Worm (Caenorhabditis elegans): ENCODE results near the gene C05C8.8.

- TF ChIP-seq unc-62 (GFP tag; optimal IDR thresholded peaks at IDR 0.05) = no peak
- TF ChIP-seq elt-2 (tag; optimal IDR thresholded peaks at IDR 0.05) = no peak
- TF ChIP-seq daf-12 (tag; optimal IDR thresholded peaks at IDR 0.05) = no peak
- TF ChIP-seq nhr-237 (tag; optimal IDR thresholded peaks at IDR 0.05) = no peak
- no peak for TF ChIP-seq nhr-23 (tag; optimal IDR thresholded peaks at IDR 0.05)
- no peak for TF ChIP-seq elt-3 (tag; optimal IDR thresholded peaks at IDR 0.05)
- no peak for TF ChIP-seq jun-1 (tag; optimal IDR thresholded peaks at IDR 0.05)
- TF ChIP-seq nhr-28 (tag; optimal IDR thresholded peaks at IDR 0.05) = no peak
- no peak for TF ChIP-seq unc-39 (tag; optimal IDR thresholded peaks at IDR 0.05)
- TF ChIP-seq tbx-2 (tag; optimal IDR thresholded peaks at IDR 0.05) = no peak
- no peak for TF ChIP-seq egl-27 (tag; optimal IDR thresholded peaks at IDR 0.05)
- no peak for TF ChIP-seq nhr-25 (tag; optimal IDR thresholded peaks at IDR 0.05)
Measured at ce11 chrV:7236694-7237093, 18.3 kb downstream of the C05C8.8 start.
